Fruit fly (Drosophila melanogaster) S2 (cell line): Measurements from ENCODE around the gene CG5235.

Experiments used
- CG8478 ChIP-seq: fragments of >200 bp; optimal IDR thresholded peaks from 2 replicates; lab custom pipeline; 2018
- CTCF ChIP-seq, 2 experiments: fragments of >200 bp; optimal IDR thresholded peaks; 2 replicates each; lab custom pipeline; 2018

DNA sequence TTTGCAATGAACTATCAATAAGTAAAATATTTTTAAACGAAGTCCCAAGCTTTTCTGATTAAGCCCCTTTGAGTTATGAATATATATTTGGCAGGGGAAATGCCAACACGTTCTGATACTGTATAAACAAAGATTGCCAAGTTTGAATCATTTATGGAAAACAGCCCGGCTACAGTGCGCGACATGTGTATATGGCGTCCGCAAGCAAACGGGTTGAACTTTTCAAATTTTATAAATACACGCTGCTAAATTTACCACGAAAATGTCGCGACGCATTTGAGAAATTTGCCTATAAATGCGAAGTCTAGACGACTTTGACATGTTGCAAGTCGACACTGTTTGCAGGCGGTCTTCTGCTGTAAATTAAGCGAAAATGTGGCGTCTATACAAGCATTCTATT lies 42.1 kb downstream of the CG5235 start:
- TF ChIP-seq CG8478 (lab: Kevin White, UChicago), result no peak
- TF ChIP-seq CTCF (optimal IDR thresholded peaks at IDR 0.05; lab: Kevin White, UChicago), result no peak
